Fruit fly (Drosophila melanogaster): ENCODE data around the gene Npc2d.

The Npc2d gene

DNA sequence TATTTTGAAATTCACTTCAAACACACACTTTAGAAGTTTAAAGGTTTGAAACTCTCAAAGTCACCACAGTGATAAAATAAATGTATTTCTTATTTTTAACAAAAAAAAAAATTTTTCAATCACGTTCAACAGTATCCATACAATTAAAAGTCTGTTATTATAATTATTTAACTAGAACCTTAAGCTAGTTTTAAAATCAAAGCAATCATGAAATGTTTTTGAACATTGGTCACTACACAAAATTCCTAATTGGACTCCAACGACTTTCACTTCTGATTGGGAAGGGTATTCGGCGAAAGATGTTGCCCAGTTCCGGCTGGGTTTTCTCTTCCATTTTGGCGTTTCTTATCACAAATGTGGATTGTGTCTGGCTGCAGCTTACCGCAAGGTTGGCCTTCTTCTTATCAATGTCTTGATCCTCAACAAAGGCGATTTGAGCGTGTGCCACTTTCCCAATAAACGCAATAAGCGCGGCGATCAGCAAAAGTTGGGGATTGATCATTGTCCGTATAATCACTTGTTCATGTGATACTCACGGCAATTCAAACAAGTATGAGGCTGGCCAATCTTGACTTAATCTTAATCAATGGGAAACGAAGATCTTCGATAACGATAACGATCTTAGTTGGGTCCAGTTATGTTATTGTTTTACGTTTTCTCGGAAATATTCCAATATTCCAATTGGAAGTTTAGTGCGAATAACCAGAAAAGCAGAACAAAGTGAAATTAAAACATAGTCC, 7.7 kb downstream of the Npc2d start (continued):
- peak; percentile 15 for TF ChIP-seq caup (GFP tag; optimal IDR thresholded peaks at IDR 0.05; ENCODE audit: severe bottlenecking)
- peak; percentile 96 for TF ChIP-seq D19A (tag; optimal IDR thresholded peaks at IDR 0.05)
- TF ChIP-seq CG2116 (GFP tag; optimal IDR thresholded peaks at IDR 0.05) = no peak
- TF ChIP-seq odd (GFP tag; optimal IDR thresholded peaks at IDR 0.05) = peak; percentile 8
- no peak for TF ChIP-seq vnd (GFP tag; IDR thresholded peaks at IDR 0.05; ENCODE audit: partially characterized antibody)
- TF ChIP-seq CG15696 (tag; optimal IDR thresholded peaks at IDR 0.05) = no peak
- no peak for TF ChIP-seq CG13624 (GFP tag; optimal IDR thresholded peaks at IDR 0.05)
- no peak for TF ChIP-seq tin (GFP tag; optimal IDR thresholded peaks at IDR 0.05)
- no peak for TF ChIP-seq Sin3A (optimal IDR thresholded peaks at IDR 0.05)
- no peak for TF ChIP-seq CG12299 (tag; optimal IDR thresholded peaks at IDR 0.05)
- TF ChIP-seq sr (GFP tag; IDR thresholded peaks at IDR 0.05) = no peak
- no peak for TF ChIP-seq CHES-1-like (GFP tag; optimal IDR thresholded peaks at IDR 0.05)
- TF ChIP-seq CG12155 (GFP tag; optimal IDR thresholded peaks at IDR 0.05) = peak; percentile 19
- TF ChIP-seq Dfd (GFP tag; optimal IDR thresholded peaks at IDR 0.05) = no peak
- TF ChIP-seq ssp (GFP tag; IDR thresholded peaks at IDR 0.05) = no peak
- no peak for TF ChIP-seq CG3163 (GFP tag; optimal IDR thresholded peaks at IDR 0.05)
- no peak for TF ChIP-seq pfk (GFP tag; optimal IDR thresholded peaks at IDR 0.05)
- no peak for TF ChIP-seq NFAT (GFP tag; IDR thresholded peaks at IDR 0.05)
- no peak for TF ChIP-seq fru (optimal IDR thresholded peaks at IDR 0.05)
- no peak for TF ChIP-seq unpg (GFP tag; optimal IDR thresholded peaks at IDR 0.05)
- peak; percentile 71 for TF ChIP-seq Sox100B (GFP tag; optimal IDR thresholded peaks at IDR 0.05)
- TF ChIP-seq Awh (GFP tag; IDR thresholded peaks at IDR 0.05) = no peak
- TF ChIP-seq ATbp (GFP tag; optimal IDR thresholded peaks at IDR 0.05) = peak; percentile 50
- TF ChIP-seq sob (GFP tag; IDR thresholded peaks at IDR 0.05) = no peak
- no peak for TF ChIP-seq ac (GFP tag; optimal IDR thresholded peaks at IDR 0.05)
- TF ChIP-seq Atf6 (GFP tag; IDR thresholded peaks at IDR 0.05) = no peak
- no peak for TF ChIP-seq CG14050 (GFP tag; IDR thresholded peaks at IDR 0.05)
- TF ChIP-seq kah (GFP tag; optimal IDR thresholded peaks at IDR 0.05) = no peak
- TF ChIP-seq CG5953 (GFP tag; IDR thresholded peaks at IDR 0.05) = no peak
- no peak for TF ChIP-seq CG4707 (GFP tag; optimal IDR thresholded peaks at IDR 0.05)
- no peak for TF ChIP-seq chn (GFP tag; optimal IDR thresholded peaks at IDR 0.05)
- no peak for TF ChIP-seq tup (GFP tag; optimal IDR thresholded peaks at IDR 0.05)
- TF ChIP-seq bcd (GFP tag; optimal IDR thresholded peaks at IDR 0.05) = peak; percentile 17
- no peak for TF ChIP-seq kay (GFP tag; optimal IDR thresholded peaks at IDR 0.05)
- no peak for TF ChIP-seq ftz-f1 (GFP tag; optimal IDR thresholded peaks at IDR 0.05)
- peak; percentile 46 for TF ChIP-seq CG18599 (GFP tag; optimal IDR thresholded peaks at IDR 0.05)
- no peak for TF ChIP-seq CG9609 (GFP tag; optimal IDR thresholded peaks at IDR 0.05)
- TF ChIP-seq CG14667 (GFP tag; IDR thresholded peaks at IDR 0.05) = no peak
- TF ChIP-seq CG1529 (GFP tag; optimal IDR thresholded peaks at IDR 0.05) = peak; percentile 34
- TF ChIP-seq Gug (GFP tag; IDR thresholded peaks at IDR 0.05) = no peak
- TF ChIP-seq Scr (GFP tag; IDR thresholded peaks at IDR 0.05; ENCODE audit: partially characterized antibody) = no peak
- no peak for TF ChIP-seq CG9797 (GFP tag; optimal IDR thresholded peaks at IDR 0.05)
- 0 out of 2 replicates have a peak, but pooled peaks have one; percentile 27 for TF ChIP-seq esg (GFP tag; conservative IDR thresholded peaks at IDR 0.05)
- peak; percentile 24 for TF ChIP-seq gcm (GFP tag; optimal IDR thresholded peaks at IDR 0.05)
- no peak for TF ChIP-seq gem (tag; optimal IDR thresholded peaks at IDR 0.05)
- no peak for TF ChIP-seq br (optimal IDR thresholded peaks at IDR 0.05)
- TF ChIP-seq CG2129 (GFP tag; IDR thresholded peaks at IDR 0.05; ENCODE audit: partially characterized antibody) = no peak
- peak; percentile 35 for TF ChIP-seq CG9727 (GFP tag; optimal IDR thresholded peaks at IDR 0.05)
- no peak for TF ChIP-seq pita (GFP tag; optimal IDR thresholded peaks at IDR 0.05)
- peak; percentile 67 for TF ChIP-seq Meics (GFP tag; optimal IDR thresholded peaks at IDR 0.05)
- no peak for TF ChIP-seq tna (GFP tag; IDR thresholded peaks at IDR 0.05; ENCODE audit: partially characterized antibody)
